Worm (Caenorhabditis elegans) whole organism, late embryonic: ENCODE results near the gene ceh-21.

Experiments
- hlh-6 ChIP-seq: sonication (generic microtip); optimal IDR thresholded peaks from 2 replicates; lab custom pipeline; 2016; ENCODE audit warnings: missing genotype, missing genetic modification characterization, missing compliant biosample characterization
- pqm-1 ChIP-seq: sonication (generic microtip); optimal IDR thresholded peaks from 2 replicates; lab custom pipeline; 2016; ENCODE audit warnings: missing genetic modification characterization, missing compliant biosample characterization
- ref-2 ChIP-seq: sonication (generic microtip); optimal IDR thresholded peaks from 2 replicates; lab custom pipeline; 2016; ENCODE audit warnings: missing genetic modification characterization, missing compliant biosample characterization

DNA sequence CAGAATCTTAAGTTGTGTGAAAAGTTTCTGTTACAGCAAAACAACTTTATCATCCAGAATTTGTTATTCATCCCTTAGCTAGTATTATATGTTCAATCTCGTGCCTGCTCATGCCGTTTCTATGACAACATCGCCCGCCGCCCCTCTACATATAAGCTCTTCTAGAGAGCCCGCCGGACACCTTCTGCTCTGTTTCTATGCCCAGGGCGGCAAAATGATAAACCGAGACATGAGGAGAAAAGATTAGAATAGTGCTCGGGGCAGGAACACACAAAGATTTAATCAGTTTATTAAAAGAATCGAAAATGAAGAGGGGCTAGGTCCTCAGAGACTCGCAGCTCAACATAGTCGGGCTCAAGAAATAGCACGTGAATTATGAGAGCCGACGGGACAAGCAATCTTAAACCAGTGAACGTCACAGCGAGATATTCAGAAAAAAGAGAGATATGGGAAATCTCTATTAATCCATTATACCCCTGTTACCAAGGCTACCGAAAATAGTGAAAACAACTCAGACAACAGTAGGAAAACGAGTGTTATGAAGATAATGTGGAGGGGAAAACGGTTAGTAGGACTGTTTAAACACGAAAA is 36.0 kb upstream of the ceh-21 start:
- TF ChIP-seq pqm-1 (tag; lab: Kevin White, UChicago) (no peak), hlh-6 (tag; lab: Kevin White, UChicago) (no peak), ref-2 (tag; lab: Kevin White, UChicago) (no peak)
